Worm (Caenorhabditis elegans) whole organism, L1 larva: Measurements from ENCODE around the gene ttr-3.

Source experiments
- egl-27 ChIP-seq, 2 experiments: fragments of 150-350 bp in 1 of 2; sonication (generic microtip); optimal IDR thresholded peaks; 3 replicates each; lab custom pipeline; 2017 to 2018; ENCODE audit warnings: missing biosample characterization in 2 of 2, missing genetic modification characterization in 2 of 2, missing genetic modification reagents in 2 of 2
- elt-3 ChIP-seq, 6 experiments: fragments of 150-350 bp in 1 of 6; sonication (generic microtip); optimal IDR thresholded peaks; 2 replicates each; lab custom pipeline; 2017 to 2018; ENCODE audit warnings: missing biosample characterization in 6 of 6, missing genetic modification characterization in 6 of 6, inconsistent platforms in 1 of 6
- nhr-237 ChIP-seq: fragments of 150-350 bp; optimal IDR thresholded peaks from 2 replicates; lab custom pipeline; 2014; ENCODE audit warnings: missing biosample characterization, missing genetic modification characterization
- nhr-76 ChIP-seq: sonication (generic microtip); optimal IDR thresholded peaks from 2 replicates; lab custom pipeline; 2017; ENCODE audit warnings: missing biosample characterization, missing genetic modification characterization
- pqm-1 ChIP-seq: sonication (generic microtip); optimal IDR thresholded peaks from 3 replicates; lab custom pipeline; 2017; ENCODE audit warnings: missing biosample characterization, missing genetic modification characterization
- tbx-2 ChIP-seq: sonication (generic microtip); optimal IDR thresholded peaks from 2 replicates; lab custom pipeline; 2016; ENCODE audit warnings: missing genetic modification characterization, missing compliant biosample characterization
- zag-1 ChIP-seq: fragments of 150-350 bp; optimal IDR thresholded peaks from 2 replicates; lab custom pipeline; 2014; ENCODE audit warnings: missing biosample characterization, missing genetic modification characterization
- ztf-11 ChIP-seq, 2 experiments: sonication (generic microtip); optimal IDR thresholded peaks; 2 replicates each; lab custom pipeline; 2016 to 2017; ENCODE audit warnings: missing genetic modification characterization in 2 of 2, missing biosample characterization in 1 of 2, missing compliant biosample characterization in 1 of 2

- TF ChIP-seq nhr-237 (tag; lab: Kevin White, UChicago) (no peak), tbx-2 (tag; lab: Kevin White, UChicago) (no peak), elt-3 (tag; optimal IDR thresholded peaks at IDR 0.05; lab: Kevin White, UChicago) (no peak), pqm-1 (tag; lab: Kevin White, UChicago) (no peak), nhr-76 (tag; lab: Kevin White, UChicago) (no peak), zag-1 (no peak), ztf-11 (tag; optimal IDR thresholded peaks at IDR 0.05; lab: Kevin White, UChicago) (no peak), egl-27 (tag; optimal IDR thresholded peaks at IDR 0.05; lab: Kevin White, UChicago) (no peak)
These were observed 38.9 kb upstream of the ttr-3 start for ce11 chrIII:9965444-9965843.
